Fruit fly (Drosophila melanogaster) whole organism, embryonic: ENCODE data around the gene CG15890.

Experiments
- Asciz ChIP-seq: fragments of 200-800 bp; sonication (Bioruptor generic); optimal IDR thresholded peaks from 2 replicates; lab custom pipeline; 2017; ENCODE audit warnings: missing biosample characterization, mild to moderate bottlenecking, missing genetic modification characterization, missing genetic modification reagents
- CG11093 ChIP-seq: fragments of 200-800 bp; sonication (Bioruptor generic); IDR thresholded peaks from 3 replicates; pipeline ENCODE4 v1.3.6; 2022; ENCODE audit warnings: missing biosample characterization, missing genetic modification characterization
- CG14050 ChIP-seq: fragments of 200-800 bp; sonication (Bioruptor generic); IDR thresholded peaks from 3 replicates; pipeline ENCODE4 v1.3.6; 2022; ENCODE audit warnings: missing biosample characterization, missing genetic modification characterization
- CG14965 ChIP-seq: fragments of 200-800 bp; sonication (Bioruptor generic); optimal IDR thresholded peaks from 2 replicates; lab custom pipeline; 2016; ENCODE audit warnings: missing biosample characterization, missing genetic modification characterization, borderline replicate concordance
- CG15269 ChIP-seq: fragments of 200-800 bp; sonication (Bioruptor generic); optimal IDR thresholded peaks from 2 replicates; lab custom pipeline; 2018; ENCODE audit warnings: missing biosample characterization, mild to moderate bottlenecking, missing genetic modification characterization, moderate library complexity
- CG15601 ChIP-seq: fragments of 200-800 bp; sonication (Bioruptor generic); optimal IDR thresholded peaks from 3 replicates; lab custom pipeline; 2019; ENCODE audit warnings: missing biosample characterization, mild to moderate bottlenecking, missing genetic modification characterization, moderate library complexity
- CG17359 ChIP-seq: fragments of 200-800 bp; sonication (Bioruptor generic); optimal IDR thresholded peaks from 3 replicates; lab custom pipeline; 2018; ENCODE audit warnings: missing biosample characterization, mild to moderate bottlenecking, missing genetic modification characterization, moderate library complexity
- CG1832 ChIP-seq: fragments of 200-800 bp; sonication (Bioruptor generic); optimal IDR thresholded peaks from 2 replicates; lab custom pipeline; 2017; ENCODE audit warnings: missing biosample characterization, mild to moderate bottlenecking, missing genetic modification characterization, inconsistent platforms
- CG18764 ChIP-seq: fragments of 200-800 bp; sonication (Bioruptor generic); optimal IDR thresholded peaks from 3 replicates; lab custom pipeline; 2016; ENCODE audit warnings: missing biosample characterization, missing genetic modification characterization
- CG2678 ChIP-seq: fragments of 200-800 bp; sonication (Bioruptor generic); optimal IDR thresholded peaks from 3 replicates; lab custom pipeline; 2019; ENCODE audit warnings: missing biosample characterization, mild to moderate bottlenecking, missing genetic modification characterization, moderate library complexity
- CG2712 ChIP-seq: fragments of 200-800 bp; optimal IDR thresholded peaks from 3 replicates; lab custom pipeline; 2019; ENCODE audit warnings: missing biosample characterization, mild to moderate bottlenecking, missing genetic modification characterization, moderate library complexity
- CG30403 ChIP-seq: fragments of 200-800 bp; sonication (Bioruptor generic); optimal IDR thresholded peaks from 3 replicates; lab custom pipeline; 2016; ENCODE audit warnings: missing biosample characterization, missing genetic modification characterization
- CG32767 ChIP-seq: fragments of 200-800 bp; sonication (Bioruptor generic); IDR thresholded peaks from 2 replicates; pipeline ENCODE4 v1.3.6; 2022; ENCODE audit warnings: missing biosample characterization, missing genetic modification characterization
- CG34376 ChIP-seq: fragments of 200-800 bp; sonication (Bioruptor generic); optimal IDR thresholded peaks from 2 replicates; lab custom pipeline; 2018; ENCODE audit warnings: missing biosample characterization, mild to moderate bottlenecking, missing genetic modification characterization
- CG3847 ChIP-seq: fragments of 200-800 bp; sonication (Bioruptor generic); IDR thresholded peaks from 2 replicates; pipeline ENCODE4 v1.3.6; 2022; ENCODE audit warnings: missing biosample characterization, missing genetic modification characterization
- CG4282 ChIP-seq: fragments of 200-800 bp; sonication (Bioruptor generic); optimal IDR thresholded peaks from 2 replicates; lab custom pipeline; 2016; ENCODE audit warnings: missing biosample characterization, missing genetic modification characterization
- CG4730 ChIP-seq: fragments of 200-800 bp; sonication (Bioruptor generic); IDR thresholded peaks from 2 replicates; pipeline ENCODE4 v1.3.6; 2022; ENCODE audit warnings: missing biosample characterization, missing genetic modification characterization
- CG5180 ChIP-seq: fragments of 200-800 bp; sonication (Bioruptor generic); optimal IDR thresholded peaks from 3 replicates; lab custom pipeline; 2017; ENCODE audit warnings: missing biosample characterization, missing genetic modification characterization, mild to moderate bottlenecking, moderate library complexity, missing genetic modification reagents
- CG5245 ChIP-seq: fragments of 200-800 bp; sonication (Bioruptor generic); optimal IDR thresholded peaks from 3 replicates; lab custom pipeline; 2016; ENCODE audit warnings: missing biosample characterization, missing genetic modification characterization
- CG5953 ChIP-seq: fragments of 200-800 bp; sonication (Bioruptor generic); IDR thresholded peaks from 2 replicates; pipeline ENCODE4 v1.3.6; 2022; ENCODE audit warnings: missing biosample characterization, missing genetic modification characterization
- CG6689 ChIP-seq: fragments of 200-800 bp; sonication (Bioruptor generic); IDR thresholded peaks from 2 replicates; pipeline ENCODE4 v1.3.6; 2022; ENCODE audit warnings: missing biosample characterization, missing genetic modification characterization
- CG6813 ChIP-seq: fragments of 200-800 bp; sonication (Bioruptor generic); optimal IDR thresholded peaks from 2 replicates; lab custom pipeline; 2017; ENCODE audit warnings: missing biosample characterization, missing genetic modification characterization, mild to moderate bottlenecking, moderate library complexity, missing genetic modification reagents
- CG8359 ChIP-seq: fragments of 200-800 bp; sonication (Bioruptor generic); optimal IDR thresholded peaks from 2 replicates; lab custom pipeline; 2017; ENCODE audit warnings: missing biosample characterization, mild to moderate bottlenecking, missing genetic modification characterization, borderline replicate concordance
- CG8924 ChIP-seq: fragments of 200-800 bp; optimal IDR thresholded peaks from 3 replicates; lab custom pipeline; 2019; ENCODE audit warnings: missing biosample characterization, mild to moderate bottlenecking, missing genetic modification characterization, moderate library complexity
- CG9437 ChIP-seq: fragments of 200-800 bp; sonication (Bioruptor generic); optimal IDR thresholded peaks from 2 replicates; lab custom pipeline; 2018; ENCODE audit warnings: missing biosample characterization, mild to moderate bottlenecking, missing genetic modification characterization
- CG9727 ChIP-seq: fragments of 200-800 bp; sonication (Bioruptor generic); optimal IDR thresholded peaks from 3 replicates; lab custom pipeline; 2017; ENCODE audit warnings: missing biosample characterization, mild to moderate bottlenecking, missing genetic modification characterization
- CG9932 ChIP-seq: fragments of 200-800 bp; sonication (Bioruptor generic); IDR thresholded peaks from 2 replicates; pipeline ENCODE4 v1.3.6; 2022; ENCODE audit warnings: missing biosample characterization, missing genetic modification characterization
- CHES-1-like ChIP-seq: fragments of 200-800 bp; sonication (Bioruptor generic); optimal IDR thresholded peaks from 2 replicates; lab custom pipeline; 2016; ENCODE audit warnings: missing biosample characterization, missing genetic modification characterization
- CTCF ChIP-seq: fragments of 200-800 bp; sonication (Bioruptor generic); optimal IDR thresholded peaks from 2 replicates; lab custom pipeline; 2017; ENCODE audit warnings: missing biosample characterization, mild to moderate bottlenecking, missing genetic modification characterization, moderate library complexity
- Dbx ChIP-seq: fragments of 200-800 bp; sonication (Bioruptor generic); IDR thresholded peaks from 3 replicates; pipeline ENCODE4 v1.3.6; 2022; ENCODE audit warnings: missing biosample characterization, missing genetic modification characterization
- Dip3 ChIP-seq: fragments of 200-800 bp; sonication (Bioruptor generic); optimal IDR thresholded peaks from 3 replicates; lab custom pipeline; 2016; ENCODE audit warnings: missing biosample characterization, missing genetic modification characterization
- Gug ChIP-seq: fragments of 200-800 bp; sonication (Bioruptor generic); IDR thresholded peaks from 4 replicates; pipeline ENCODE4 v1.3.6; 2022; ENCODE audit warnings: missing biosample characterization, missing genetic modification characterization
- HmgZ ChIP-seq: fragments of 200-800 bp; sonication (Bioruptor generic); optimal IDR thresholded peaks from 2 replicates; lab custom pipeline; 2018; ENCODE audit warnings: missing biosample characterization, mild to moderate bottlenecking, missing genetic modification characterization
- Hr78 ChIP-seq, 2 experiments: fragments of 200-800 bp in 1 of 2; fragments of >200 bp in 1 of 2; sonication (Bioruptor generic) in 1 of 2; optimal IDR thresholded peaks; 2 replicates each; lab custom pipeline; 2017 to 2019; ENCODE audit warnings: missing biosample characterization in 2 of 2, missing genetic modification characterization in 2 of 2, mild to moderate bottlenecking in 1 of 2, moderate library complexity in 1 of 2
- MBD-R2 ChIP-seq: fragments of 200-800 bp; sonication (Bioruptor generic); IDR thresholded peaks from 2 replicates; pipeline ENCODE4 v1.3.6; 2022; ENCODE audit warnings: missing biosample characterization, missing genetic modification characterization
- ara ChIP-seq: fragments of 200-800 bp; sonication (Bioruptor generic); IDR thresholded peaks from 2 replicates; pipeline ENCODE4 v1.3.6; 2022; ENCODE audit warnings: missing biosample characterization, missing genetic modification characterization
- bab2 ChIP-seq: fragments of 200-800 bp; sonication (Bioruptor generic); optimal IDR thresholded peaks from 2 replicates; lab custom pipeline; 2016; ENCODE audit warnings: missing biosample characterization, missing genetic modification characterization
- cas ChIP-seq: fragments of 200-800 bp; sonication (Bioruptor generic); IDR thresholded peaks from 2 replicates; pipeline ENCODE4 v1.3.6; 2022; ENCODE audit warnings: missing biosample characterization, missing genetic modification characterization
- crc ChIP-seq: fragments of 200-800 bp; sonication (Bioruptor generic); optimal IDR thresholded peaks from 2 replicates; lab custom pipeline; 2016; ENCODE audit warnings: missing biosample characterization, missing genetic modification characterization
- emc ChIP-seq: fragments of 200-800 bp; sonication (Bioruptor generic); optimal IDR thresholded peaks from 2 replicates; lab custom pipeline; 2016; ENCODE audit warnings: missing biosample characterization, missing genetic modification characterization
- ewg ChIP-seq: fragments of 200-800 bp; sonication (Bioruptor generic); optimal IDR thresholded peaks from 3 replicates; lab custom pipeline; 2017; ENCODE audit warnings: mild to moderate bottlenecking, missing biosample characterization, missing genetic modification reagents, missing genetic modification characterization
- grau ChIP-seq: fragments of 200-800 bp; optimal IDR thresholded peaks from 3 replicates; lab custom pipeline; 2019; ENCODE audit warnings: missing biosample characterization, mild to moderate bottlenecking, missing genetic modification characterization, moderate library complexity
- hbn ChIP-seq: fragments of 200-800 bp; sonication (Bioruptor generic); IDR thresholded peaks from 2 replicates; pipeline ENCODE4 v1.3.6; 2022; ENCODE audit warnings: missing biosample characterization, missing genetic modification characterization; ENCODE audit not compliant: partially characterized antibody
- pb ChIP-seq: fragments of 200-800 bp; sonication (Bioruptor generic); optimal IDR thresholded peaks from 3 replicates; lab custom pipeline; 2016; ENCODE audit warnings: missing biosample characterization, missing genetic modification characterization
- pros ChIP-seq: fragments of 200-800 bp; sonication (Bioruptor generic); optimal IDR thresholded peaks from 3 replicates; lab custom pipeline; 2019; ENCODE audit warnings: missing biosample characterization, mild to moderate bottlenecking, missing genetic modification characterization, moderate library complexity
- pum ChIP-seq: fragments of 200-800 bp; sonication (Bioruptor generic); optimal IDR thresholded peaks from 2 replicates; lab custom pipeline; 2016; ENCODE audit warnings: missing biosample characterization, missing genetic modification characterization
- row ChIP-seq: fragments of 200-800 bp; sonication (Bioruptor generic); IDR thresholded peaks from 3 replicates; pipeline ENCODE4 v1.3.6; 2022; ENCODE audit warnings: missing biosample characterization, missing genetic modification characterization
- sens-2 ChIP-seq: fragments of 200-800 bp; sonication (Bioruptor generic); IDR thresholded peaks from 2 replicates; pipeline ENCODE4 v1.3.6; 2022; ENCODE audit warnings: missing biosample characterization, missing genetic modification characterization
- sima ChIP-seq: fragments of 200-800 bp; sonication (Bioruptor generic); optimal IDR thresholded peaks from 2 replicates; lab custom pipeline; 2016; ENCODE audit warnings: missing biosample characterization, missing genetic modification characterization
- slp2 ChIP-seq: fragments of 200-800 bp; sonication (Bioruptor generic); optimal IDR thresholded peaks from 2 replicates; lab custom pipeline; 2016; ENCODE audit warnings: missing biosample characterization, missing genetic modification characterization
- sob ChIP-seq: fragments of 200-800 bp; sonication (Bioruptor generic); IDR thresholded peaks from 2 replicates; pipeline ENCODE4 v1.3.6; 2022; ENCODE audit warnings: missing biosample characterization, missing genetic modification characterization
- ssp ChIP-seq: fragments of 200-800 bp; sonication (Bioruptor generic); IDR thresholded peaks from 2 replicates; pipeline ENCODE4 v1.3.6; 2022; ENCODE audit warnings: missing biosample characterization, missing genetic modification characterization
- trem ChIP-seq: fragments of 200-800 bp; optimal IDR thresholded peaks from 3 replicates; lab custom pipeline; 2019; ENCODE audit warnings: missing biosample characterization, mild to moderate bottlenecking, missing genetic modification characterization, moderate library complexity

CG15890 gene

dm6 chrX:14738420-14738819, 27.2 kb downstream of the CG15890 start (continued):
- no peak for TF ChIP-seq CG11093 (GFP tag; lab: Robert Waterston, UW)
- TF ChIP-seq CG15269 (tag; lab: Kevin White, UChicago), result no peak
- no peak for TF ChIP-seq HmgZ (tag; lab: Kevin White, UChicago)
- TF ChIP-seq emc (GFP tag; lab: Kevin White, UChicago), result no peak
- TF ChIP-seq slp2 (GFP tag; lab: Kevin White, UChicago), result peak; percentile 16
- no peak for TF ChIP-seq CG32767 (GFP tag; lab: Robert Waterston, UW)
- no peak for TF ChIP-seq sens-2 (GFP tag; lab: Robert Waterston, UW)
- TF ChIP-seq CG5953 (GFP tag; lab: Robert Waterston, UW), result no peak
- no peak for TF ChIP-seq Asciz (GFP tag; lab: Kevin White, UChicago)
- no peak for TF ChIP-seq sima (GFP tag; lab: Kevin White, UChicago)
- TF ChIP-seq CG17359 (tag; lab: Kevin White, UChicago), result peak; percentile 28
- TF ChIP-seq CG4730 (GFP tag; lab: Robert Waterston, UW), result no peak
- TF ChIP-seq bab2 (GFP tag; lab: Kevin White, UChicago), result no peak
- no peak for TF ChIP-seq Hr78 (GFP tag; optimal IDR thresholded peaks at IDR 0.05; lab: Kevin White, UChicago)
- TF ChIP-seq CG34376 (GFP tag; lab: Kevin White, UChicago), result no peak
- 0 out of 2 replicates have a peak, but pooled peaks have one; percentile 16 for TF ChIP-seq CG6689 (GFP tag; lab: Robert Waterston, UW)
- TF ChIP-seq Dbx (GFP tag; lab: Robert Waterston, UW), result no peak
- 0 out of 3 replicates have a peak, but pooled peaks have one; percentile 26 for TF ChIP-seq row (GFP tag; lab: Robert Waterston, UW)
- no peak for TF ChIP-seq crc (GFP tag; lab: Kevin White, UChicago)
- TF ChIP-seq CG14050 (GFP tag; lab: Robert Waterston, UW), result no peak
- no peak for TF ChIP-seq CG6813
- no peak for TF ChIP-seq CG14965 (GFP tag; lab: Kevin White, UChicago)
- no peak for TF ChIP-seq ewg (GFP tag; lab: Kevin White, UChicago)
- TF ChIP-seq CG8359 (GFP tag; lab: Kevin White, UChicago), result no peak
- no peak for TF ChIP-seq Dip3
- no peak for TF ChIP-seq CG5180 (GFP tag; lab: Kevin White, UChicago)
- peak; percentile 13 for TF ChIP-seq CG5245 (GFP tag; lab: Kevin White, UChicago)
- no peak for TF ChIP-seq CG1832 (GFP tag; lab: Kevin White, UChicago)
- TF ChIP-seq pros (GFP tag; lab: Kevin White, UChicago), result no peak
- TF ChIP-seq CTCF, result no peak
- no peak for TF ChIP-seq CG9932 (GFP tag; lab: Robert Waterston, UW)
- no peak for TF ChIP-seq CG8924
- TF ChIP-seq CG30403 (GFP tag; lab: Kevin White, UChicago), result peak; percentile 20
- no peak for TF ChIP-seq ara (GFP tag; lab: Robert Waterston, UW)
- TF ChIP-seq Gug, result no peak
- TF ChIP-seq CG15601 (tag; lab: Kevin White, UChicago), result no peak
- no peak for TF ChIP-seq CHES-1-like (GFP tag; lab: Kevin White, UChicago)
- no peak for TF ChIP-seq sob (GFP tag; lab: Robert Waterston, UW)
- no peak for TF ChIP-seq hbn
- TF ChIP-seq pb, result no peak
- TF ChIP-seq CG9437, result no peak
- no peak for TF ChIP-seq CG3847 (GFP tag; lab: Robert Waterston, UW)
- TF ChIP-seq trem (tag; lab: Kevin White, UChicago), result no peak
- peak; percentile 13 for TF ChIP-seq grau (tag; lab: Kevin White, UChicago)
- no peak for TF ChIP-seq CG4282 (GFP tag; lab: Kevin White, UChicago)
- TF ChIP-seq MBD-R2 (GFP tag; lab: Robert Waterston, UW), result no peak
- TF ChIP-seq ssp (GFP tag; lab: Robert Waterston, UW), result no peak
- TF ChIP-seq CG18764 (GFP tag; lab: Kevin White, UChicago), result no peak
- no peak for TF ChIP-seq CG2678 (tag; lab: Kevin White, UChicago)
- TF ChIP-seq cas, result no peak
- peak; percentile 29 for TF ChIP-seq pum (GFP tag; lab: Kevin White, UChicago)
- TF ChIP-seq CG9727 (GFP tag; lab: Kevin White, UChicago), result no peak
- peak; percentile 30 for TF ChIP-seq CG2712 (tag; lab: Kevin White, UChicago)
